Worm (Caenorhabditis elegans) whole organism, late embryonic: ENCODE measurements around the gene T01H3.2.

Experiments
- F13H6.1 ChIP-seq: sonication (generic microtip); optimal IDR thresholded peaks from 2 replicates; lab custom pipeline; 2016; ENCODE audit warnings: missing genetic modification characterization, missing compliant biosample characterization
- gmeb-2 ChIP-seq: sonication (generic microtip); optimal IDR thresholded peaks from 2 replicates; lab custom pipeline; 2016; ENCODE audit warnings: missing genetic modification characterization, inconsistent platforms, missing compliant biosample characterization
- lim-6 ChIP-seq: sonication (generic microtip); optimal IDR thresholded peaks from 2 replicates; lab custom pipeline; 2016; ENCODE audit warnings: missing genetic modification characterization, missing compliant biosample characterization
- nfya-1 ChIP-seq: sonication (generic microtip); optimal IDR thresholded peaks from 2 replicates; lab custom pipeline; 2017; ENCODE audit warnings: missing genetic modification characterization, mild to moderate bottlenecking, missing compliant biosample characterization, antibody characterized with exemption, moderate library complexity
- nhr-11 ChIP-seq: fragments of 150-350 bp; optimal IDR thresholded peaks from 2 replicates; lab custom pipeline; 2014; ENCODE audit warnings: missing biosample characterization, missing genetic modification characterization
- pag-3 ChIP-seq: sonication (generic microtip); optimal IDR thresholded peaks from 2 replicates; lab custom pipeline; 2016; ENCODE audit warnings: missing compliant biosample characterization, missing genetic modification characterization, borderline replicate concordance
- sox-4 ChIP-seq: sonication (generic microtip); optimal IDR thresholded peaks from 2 replicates; lab custom pipeline; 2017; ENCODE audit warnings: mild to moderate bottlenecking, missing genetic modification characterization, inconsistent platforms, missing compliant biosample characterization
- unc-55 ChIP-seq: sonication (generic microtip); optimal IDR thresholded peaks from 2 replicates; lab custom pipeline; 2017; ENCODE audit warnings: missing biosample characterization, missing genetic modification reagents, missing genetic modification characterization
- unc-86 ChIP-seq: sonication (generic microtip); optimal IDR thresholded peaks from 2 replicates; lab custom pipeline; 2016; ENCODE audit warnings: missing genetic modification characterization, missing compliant biosample characterization

- TF ChIP-seq unc-55 (GFP tag; lab: Kevin White, UChicago) (no peak), nfya-1 (no peak), unc-86 (tag; lab: Kevin White, UChicago) (no peak), sox-4 (tag; lab: Kevin White, UChicago) (no peak), pag-3 (tag; lab: Kevin White, UChicago) (no peak), lim-6 (no peak), gmeb-2 (no peak), F13H6.1 (tag; lab: Kevin White, UChicago) (no peak), nhr-11 (tag; lab: Kevin White, UChicago) (no peak)
Measured at ce11 chrII:7855619-7856018, 22.2 kb downstream of the T01H3.2 start, which contains the start of gene mdmh-35.
